Worm (Caenorhabditis elegans) whole organism, L3 larva: Measurements from ENCODE around the gene sre-14.
A peak's percentile ranks its signal among the peaks of the same experiment; 100 is the strongest.

Experiments
- R02D3.7 ChIP-seq: fragments of 150-350 bp; optimal IDR thresholded peaks from 2 replicates; lab custom pipeline; 2014; ENCODE audit warnings: missing biosample characterization, missing genetic modification characterization
- ZK546.5 ChIP-seq: sonication (generic microtip); optimal IDR thresholded peaks from 2 replicates; lab custom pipeline; 2017; ENCODE audit warnings: missing biosample characterization, missing genetic modification characterization
- ceh-16 ChIP-seq: sonication (generic microtip); optimal IDR thresholded peaks from 2 replicates; lab custom pipeline; 2017; ENCODE audit warnings: missing biosample characterization, missing genetic modification characterization
- ceh-82 ChIP-seq: fragments of 150-350 bp; optimal IDR thresholded peaks from 2 replicates; lab custom pipeline; 2014; ENCODE audit warnings: missing biosample characterization, missing genetic modification characterization
- ceh-9 ChIP-seq: sonication (generic microtip); optimal IDR thresholded peaks from 2 replicates; lab custom pipeline; 2018; ENCODE audit warnings: missing biosample characterization, missing genetic modification characterization
- daf-12 ChIP-seq: fragments of 150-350 bp; optimal IDR thresholded peaks from 2 replicates; lab custom pipeline; 2014; ENCODE audit warnings: missing biosample characterization, missing genetic modification reagents, missing genetic modification characterization
- egl-5 ChIP-seq: fragments of 150-350 bp; optimal IDR thresholded peaks from 2 replicates; lab custom pipeline; 2017; ENCODE audit warnings: missing biosample characterization, missing genetic modification reagents, missing genetic modification characterization, inconsistent platforms
- elt-1 ChIP-seq: fragments of 150-350 bp; optimal IDR thresholded peaks from 2 replicates; lab custom pipeline; 2014; ENCODE audit warnings: missing biosample characterization, missing genetic modification characterization
- elt-2 ChIP-seq: sonication (generic microtip); optimal IDR thresholded peaks from 2 replicates; lab custom pipeline; 2016; ENCODE audit warnings: missing genetic modification reagents, mild to moderate bottlenecking, missing genetic modification characterization, missing compliant biosample characterization
- elt-3 ChIP-seq, 3 experiments: fragments of 150-350 bp in 1 of 3; sonication (generic microtip) in 2 of 3; optimal IDR thresholded peaks; 2 replicates in 2 of 3; 4 replicates in 1 of 3; lab custom pipeline; 2014 to 2017; ENCODE audit warnings: missing biosample characterization in 3 of 3, missing genetic modification characterization in 3 of 3
- eor-1 ChIP-seq, 2 experiments: fragments of 150-350 bp; optimal IDR thresholded peaks; 2 replicates each; lab custom pipeline; 2014 to 2018; ENCODE audit warnings: missing biosample characterization in 2 of 2, missing genetic modification characterization in 2 of 2
- fkh-10 ChIP-seq: sonication (generic microtip); optimal IDR thresholded peaks from 2 replicates; lab custom pipeline; 2017; ENCODE audit warnings: missing biosample characterization, missing genetic modification reagents, missing genetic modification characterization
- hmg-11 ChIP-seq: sonication (generic microtip); optimal IDR thresholded peaks from 2 replicates; lab custom pipeline; 2016; ENCODE audit warnings: missing genetic modification characterization, missing compliant biosample characterization
- lin-15B ChIP-seq: fragments of 150-350 bp; optimal IDR thresholded peaks from 2 replicates; lab custom pipeline; 2014; ENCODE audit warnings: missing biosample characterization, missing genetic modification characterization
- lin-39 ChIP-seq: fragments of 150-350 bp; optimal IDR thresholded peaks from 2 replicates; lab custom pipeline; 2018; ENCODE audit warnings: missing biosample characterization, missing genetic modification reagents, missing genetic modification characterization
- mdl-1 ChIP-seq: fragments of 150-350 bp; optimal IDR thresholded peaks from 2 replicates; lab custom pipeline; 2014; ENCODE audit warnings: missing biosample characterization, missing genetic modification characterization
- nfya-1 ChIP-seq: sonication (generic microtip); optimal IDR thresholded peaks from 2 replicates; lab custom pipeline; 2017; ENCODE audit warnings: missing genetic modification characterization, mild to moderate bottlenecking, missing compliant biosample characterization, antibody characterized with exemption, moderate library complexity; ENCODE audit not compliant: insufficient read depth
- nhr-12 ChIP-seq: fragments of 150-350 bp; optimal IDR thresholded peaks from 2 replicates; lab custom pipeline; 2014; ENCODE audit warnings: missing biosample characterization, missing genetic modification characterization
- nhr-23 ChIP-seq: fragments of 150-350 bp; optimal IDR thresholded peaks from 2 replicates; lab custom pipeline; 2014; ENCODE audit warnings: missing biosample characterization, missing genetic modification reagents, missing genetic modification characterization
- nhr-25 ChIP-seq: sonication (generic microtip); optimal IDR thresholded peaks from 2 replicates; lab custom pipeline; 2017; ENCODE audit warnings: missing biosample characterization, missing genetic modification characterization
- nhr-28 ChIP-seq: fragments of 150-350 bp; optimal IDR thresholded peaks from 2 replicates; lab custom pipeline; 2014; ENCODE audit warnings: missing biosample characterization, missing genetic modification characterization
- nhr-43 ChIP-seq: sonication (generic microtip); optimal IDR thresholded peaks from 2 replicates; lab custom pipeline; 2016; ENCODE audit warnings: mild to moderate bottlenecking, missing genetic modification characterization, missing compliant biosample characterization; ENCODE audit not compliant: poor library complexity, severe bottlenecking
- nhr-67 ChIP-seq: fragments of 150-350 bp; optimal IDR thresholded peaks from 2 replicates; lab custom pipeline; 2014; ENCODE audit warnings: missing biosample characterization, missing genetic modification characterization
- nhr-77 ChIP-seq: fragments of 150-350 bp; optimal IDR thresholded peaks from 2 replicates; lab custom pipeline; 2014; ENCODE audit warnings: missing biosample characterization, missing genetic modification characterization
- pha-4 ChIP-seq: fragments of 150-350 bp; optimal IDR thresholded peaks from 2 replicates; lab custom pipeline; 2014; ENCODE audit warnings: missing biosample characterization, missing genetic modification reagents, missing genetic modification characterization
- pqm-1 ChIP-seq: fragments of 150-350 bp; optimal IDR thresholded peaks from 2 replicates; lab custom pipeline; 2017; ENCODE audit warnings: missing biosample characterization, missing genetic modification characterization, inconsistent platforms
- skn-1 ChIP-seq: fragments of 150-350 bp; optimal IDR thresholded peaks from 2 replicates; lab custom pipeline; 2014; ENCODE audit warnings: missing biosample characterization, missing genetic modification characterization
- snpc-4 ChIP-seq: fragments of 150-350 bp; optimal IDR thresholded peaks from 2 replicates; lab custom pipeline; 2014; ENCODE audit warnings: missing biosample characterization, missing genetic modification characterization
- tbx-2 ChIP-seq: sonication (generic microtip); optimal IDR thresholded peaks from 2 replicates; lab custom pipeline; 2016; ENCODE audit warnings: mild to moderate bottlenecking, missing genetic modification characterization, missing compliant biosample characterization
- unc-39 ChIP-seq: sonication (generic microtip); optimal IDR thresholded peaks from 4 replicates; lab custom pipeline; 2017; ENCODE audit warnings: missing biosample characterization, missing genetic modification characterization
- unc-62 ChIP-seq: fragments of 150-350 bp; sonication (generic microtip); optimal IDR thresholded peaks from 4 replicates; lab custom pipeline; 2014; ENCODE audit warnings: missing biosample characterization, missing genetic modification reagents, missing genetic modification characterization

The sre-14 gene

ce11 chrIV:12270392-12270791 is 9.1 kb upstream of the sre-14 start, which contains the start of gene C42C1.3:
C42C1.3 (minus strand) TSS chrIV:12270492.
- no peak for TF ChIP-seq elt-1 (tag; lab: Kevin White, UChicago)
- no peak for TF ChIP-seq mdl-1
- no peak for TF ChIP-seq nhr-12 (tag; lab: Kevin White, UChicago)
- no peak for TF ChIP-seq ceh-16 (tag; lab: Kevin White, UChicago)
- TF ChIP-seq elt-3 (tag; optimal IDR thresholded peaks at IDR 0.05; lab: Kevin White, UChicago) = no peak
- no peak for TF ChIP-seq eor-1 (tag; optimal IDR thresholded peaks at IDR 0.05; lab: Kevin White, UChicago)
- no peak for TF ChIP-seq ceh-9 (tag; lab: Kevin White, UChicago)

- no peak for TF ChIP-seq elt-2 (tag; lab: Kevin White, UChicago)
- peak; percentile 11 for TF ChIP-seq pqm-1 (tag; lab: Kevin White, UChicago)
- no peak for TF ChIP-seq unc-39 (tag; lab: Kevin White, UChicago)
- no peak for TF ChIP-seq ceh-82
- TF ChIP-seq nhr-23 (tag; lab: Kevin White, UChicago) = peak; percentile 27
- TF ChIP-seq lin-15B (tag; lab: Kevin White, UChicago) = peak; percentile 82
- peak; percentile 85 for TF ChIP-seq lin-39 (tag; lab: Kevin White, UChicago)
- TF ChIP-seq R02D3.7 = peak; percentile 88
- TF ChIP-seq hmg-11 = peak; percentile 31
- peak; percentile 87 for TF ChIP-seq egl-5 (tag; lab: Kevin White, UChicago)
- TF ChIP-seq nhr-25 (tag; lab: Kevin White, UChicago) = peak; percentile 37
- peak; percentile 95 for TF ChIP-seq nfya-1
- no peak for TF ChIP-seq nhr-28 (tag; lab: Kevin White, UChicago)
- peak; percentile 21 for TF ChIP-seq skn-1 (tag; lab: Kevin White, UChicago)
- TF ChIP-seq pha-4 (tag; lab: Kevin White, UChicago) = peak; percentile 88
Observed at ce11 chrIV:12268272-12269045, 7.2 kb upstream of the sre-14 start, which contains the start of the genes ppm-1.H and rpl-34. ppm-1.H (minus strand) TSS chrIV:12268322. rpl-34 (plus strand) TSS chrIV:12268995.

ce11 chrIV:12265877-12266276 is 4.6 kb upstream of the sre-14 start:
- TF ChIP-seq unc-39 (tag; lab: Kevin White, UChicago) = no peak
- TF ChIP-seq unc-62 = no peak
- TF ChIP-seq nhr-77 (tag; lab: Kevin White, UChicago) = no peak
- no peak for TF ChIP-seq nhr-67 (tag; lab: Kevin White, UChicago)
- TF ChIP-seq R02D3.7 = no peak
- no peak for TF ChIP-seq ceh-9 (tag; lab: Kevin White, UChicago)
- no peak for TF ChIP-seq daf-12 (tag; lab: Kevin White, UChicago)

- no peak for TF ChIP-seq tbx-2 (tag; lab: Kevin White, UChicago)
- TF ChIP-seq ZK546.5 (tag; lab: Kevin White, UChicago) = no peak
- TF ChIP-seq fkh-10 (GFP tag; lab: Kevin White, UChicago) = no peak
- peak; percentile 42 for TF ChIP-seq lin-15B (tag; lab: Kevin White, UChicago)
- peak; percentile 34 for TF ChIP-seq nfya-1
- TF ChIP-seq lin-39 (tag; lab: Kevin White, UChicago) = peak; percentile 26
- no peak for TF ChIP-seq nhr-43 (tag; lab: Kevin White, UChicago)
- no peak for TF ChIP-seq nhr-23 (tag; lab: Kevin White, UChicago)
- TF ChIP-seq, all 47 proteins: peak for 3
Observed at ce11 chrIV:12259161-12259870, 1.9 kb downstream of the sre-14 start, which contains the start of gene Y39C12A.9. Y39C12A.9 (minus strand) TSS chrIV:12259211.

ce11 chrIV:12252579-12252978 is 8.7 kb downstream of the sre-14 start, which contains the start of gene dnj-26:
dnj-26 (minus strand) TSS chrIV:12252679.
- TF ChIP-seq snpc-4 (tag; lab: Kevin White, UChicago) = no peak
- TF ChIP-seq elt-1 (tag; lab: Kevin White, UChicago) = no peak
- TF ChIP-seq, all 47 proteins: peak for 0
